Worm (Caenorhabditis elegans): ENCODE data around the gene W09B6.4.

ce11 chrII:1152732-1153131 lies 12.1 kb upstream of the W09B6.4 start:
- TF ChIP-seq W03F9.2 (tag; optimal IDR thresholded peaks at IDR 0.05) = no peak
- TF ChIP-seq dao-5 (tag; optimal IDR thresholded peaks at IDR 0.05) = no peak
- TF ChIP-seq him-1 (tag; optimal IDR thresholded peaks at IDR 0.05) = no peak
